Worm (Caenorhabditis elegans): ENCODE data around the gene F53F8.6.

Gene F53F8.6

DNA sequence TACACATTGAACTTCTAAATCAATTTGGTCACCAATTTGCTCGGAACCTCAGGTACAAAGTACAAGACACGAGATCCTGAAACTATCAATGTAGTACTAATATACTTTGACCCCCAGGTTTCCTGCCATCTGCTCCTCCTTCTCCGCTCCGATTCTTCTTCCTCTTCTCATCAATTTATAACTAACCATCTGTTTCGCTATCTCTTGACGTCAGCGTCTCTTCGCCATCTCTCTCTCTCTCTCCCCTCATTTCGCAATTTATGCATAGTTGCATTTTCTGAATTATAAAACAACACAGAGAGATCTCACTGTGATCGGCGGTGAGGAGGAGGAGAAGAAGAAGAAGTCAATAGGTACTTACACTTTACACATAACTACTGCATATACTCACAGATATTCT is 7.7 kb downstream of the F53F8.6 start (continued):
- TF ChIP-seq arid-1 (GFP tag; conservative IDR thresholded peaks at IDR 0.05) (no peak), ztf-11 (tag; optimal IDR thresholded peaks at IDR 0.05) (no peak), dmd-9 (GFP tag; IDR thresholded peaks at IDR 0.05) (no peak), nhr-237 (tag; optimal IDR thresholded peaks at IDR 0.05) (no peak), lin-15B (tag; optimal IDR thresholded peaks at IDR 0.05) (no peak), ztf-7 (tag; optimal IDR thresholded peaks at IDR 0.05) (no peak), nhr-28 (tag; optimal IDR thresholded peaks at IDR 0.05) (peak; percentile 40), unc-130 (GFP tag; optimal IDR thresholded peaks at IDR 0.05) (no peak), gei-8 (GFP tag; optimal IDR thresholded peaks at IDR 0.05) (no peak), mdl-1 (tag; optimal IDR thresholded peaks at IDR 0.05) (no peak), ces-1 (GFP tag; optimal IDR thresholded peaks at IDR 0.05) (no peak), snpc-1.2 (GFP tag; IDR thresholded peaks at IDR 0.05) (no peak), nhr-102 (tag; optimal IDR thresholded peaks at IDR 0.05) (no peak), nhr-41 (GFP tag; IDR thresholded peaks at IDR 0.05) (no peak), zip-11 (GFP tag; IDR thresholded peaks at IDR 0.05) (no peak), daf-12 (tag; optimal IDR thresholded peaks at IDR 0.05) (no peak), ceh-20 (GFP tag; IDR thresholded peaks at IDR 0.05) (peak; percentile 41; the same call in 1 of the 2 replicates), tag-97 (GFP tag; IDR thresholded peaks at IDR 0.05) (no peak), nhr-11 (tag; optimal IDR thresholded peaks at IDR 0.05) (peak; percentile 39), sdz-12 (GFP tag; optimal IDR thresholded peaks at IDR 0.05) (no peak), fos-1 (tag; optimal IDR thresholded peaks at IDR 0.05) (no peak), lin-29 (GFP tag; IDR thresholded peaks at IDR 0.05) (no peak), R02D3.7 (tag; optimal IDR thresholded peaks at IDR 0.05) (no peak), Y105C5A.15 (GFP tag; IDR thresholded peaks at IDR 0.05) (no peak), aly-2 (tag; optimal IDR thresholded peaks at IDR 0.05) (no peak), mxl-3 (GFP tag; optimal IDR thresholded peaks at IDR 0.05) (no peak), unc-39 (tag; optimal IDR thresholded peaks at IDR 0.05) (no peak), zag-1 (tag; optimal IDR thresholded peaks at IDR 0.05) (no peak), mdt-29 (GFP tag; IDR thresholded peaks at IDR 0.05) (no peak), mep-1 (tag; optimal IDR thresholded peaks at IDR 0.05) (peak; percentile 32), nhr-76 (tag; optimal IDR thresholded peaks at IDR 0.05) (no peak), daf-8 (GFP tag; IDR thresholded peaks at IDR 0.05) (no peak), ceh-28 (tag; optimal IDR thresholded peaks at IDR 0.05) (no peak), hif-1 (tag; optimal IDR thresholded peaks at IDR 0.05) (no peak), lim-7 (GFP tag; IDR thresholded peaks at IDR 0.05) (no peak), F37D6.2 (tag; optimal IDR thresholded peaks at IDR 0.05) (no peak), pha-4 (GFP tag; IDR thresholded peaks at IDR 0.05) (no peak), pha-4 (tag; optimal IDR thresholded peaks at IDR 0.05) (no peak), T20F7.1 (GFP tag; optimal IDR thresholded peaks at IDR 0.05) (no peak), zfp-3 (GFP tag; conservative IDR thresholded peaks at IDR 0.05) (no peak), F49E8.2 (tag; optimal IDR thresholded peaks at IDR 0.05; ENCODE audit: borderline replicate concordance) (no peak), F10B5.3 (tag; optimal IDR thresholded peaks at IDR 0.05) (no peak), nhr-48 (tag; optimal IDR thresholded peaks at IDR 0.05) (no peak), mes-2 (tag; optimal IDR thresholded peaks at IDR 0.05; ENCODE audit: poor library complexity, severe bottlenecking) (peak; percentile 38), php-3 (GFP tag; IDR thresholded peaks at IDR 0.05) (no peak), nhr-42 (GFP tag; IDR thresholded peaks at IDR 0.05) (no peak), hlh-11 (tag; optimal IDR thresholded peaks at IDR 0.05) (peak; percentile 32), lir-3 (tag; optimal IDR thresholded peaks at IDR 0.05) (no peak), egl-43 (GFP tag; IDR thresholded peaks at IDR 0.05) (no peak), lin-39 (tag; optimal IDR thresholded peaks at IDR 0.05) (no peak), Y48G9A.11 (GFP tag; IDR thresholded peaks at IDR 0.05) (no peak), ZK337.2 (GFP tag; IDR thresholded peaks at IDR 0.05) (no peak), lsy-2 (tag; optimal IDR thresholded peaks at IDR 0.05) (peak in 1 of 2 experiments; percentile 49)

Data from whole organism, L4 larva.